Fruit fly (Drosophila melanogaster): ENCODE data around the gene spri.

Gene spri

dm6 chrX:10573554-10573953 lies 11.7 kb downstream of the spri start (continued):
- peak; percentile 75 for TF ChIP-seq Ada2b (GFP tag; IDR thresholded peaks at IDR 0.05)
- TF ChIP-seq CG14667 (GFP tag; IDR thresholded peaks at IDR 0.05): peak; percentile 43; the same call in 1 of the 2 replicates
- no peak for TF ChIP-seq Side (GFP tag; optimal IDR thresholded peaks at IDR 0.05)
- no peak for TF ChIP-seq bbx (GFP tag; IDR thresholded peaks at IDR 0.05; ENCODE audit: partially characterized antibody)
- TF ChIP-seq crol (GFP tag; IDR thresholded peaks at IDR 0.05): no peak
- TF ChIP-seq Hey (tag; optimal IDR thresholded peaks at IDR 0.05): no peak
- peak; percentile 4 for TF ChIP-seq kay (GFP tag; optimal IDR thresholded peaks at IDR 0.05)
- TF ChIP-seq run (tag; optimal IDR thresholded peaks at IDR 0.05): peak; percentile 33
- TF ChIP-seq gem (tag; optimal IDR thresholded peaks at IDR 0.05): peak; percentile 77
- TF ChIP-seq pan (optimal IDR thresholded peaks at IDR 0.05): no peak
- TF ChIP-seq pan (GFP tag; optimal IDR thresholded peaks at IDR 0.05 in 1 of 2, IDR thresholded peaks at IDR 0.05 in 1 of 2): peak in 1 of 2 experiments; percentile 77
- peak; percentile 61 for TF ChIP-seq CG32772 (GFP tag; IDR thresholded peaks at IDR 0.05)
- TF ChIP-seq D19A (tag; optimal IDR thresholded peaks at IDR 0.05): peak; percentile 45
- TF ChIP-seq dpn (GFP tag; optimal IDR thresholded peaks at IDR 0.05): peak in 1 of 2 experiments; percentile 32
- no peak for TF ChIP-seq hb (GFP tag; IDR thresholded peaks at IDR 0.05; ENCODE audit: partially characterized antibody)
- TF ChIP-seq CG9797 (GFP tag; optimal IDR thresholded peaks at IDR 0.05): no peak
- TF ChIP-seq trem (tag; optimal IDR thresholded peaks at IDR 0.05): no peak
- peak; percentile 64 for TF ChIP-seq grau (tag; optimal IDR thresholded peaks at IDR 0.05)
- TF ChIP-seq hbn (GFP tag; IDR thresholded peaks at IDR 0.05; ENCODE audit: partially characterized antibody): no peak
- peak; percentile 53 for TF ChIP-seq fd96Cb (tag; optimal IDR thresholded peaks at IDR 0.05)
- TF ChIP-seq MESR4 (GFP tag; optimal IDR thresholded peaks at IDR 0.05): no peak
- TF ChIP-seq Gug (GFP tag; IDR thresholded peaks at IDR 0.05): peak; percentile 44; the same call in 1 of the 4 replicates
- TF ChIP-seq Scr (GFP tag; IDR thresholded peaks at IDR 0.05; ENCODE audit: partially characterized antibody): no peak
- TF ChIP-seq en (GFP tag; optimal IDR thresholded peaks at IDR 0.05): no peak
- TF ChIP-seq CG14965 (GFP tag; optimal IDR thresholded peaks at IDR 0.05; ENCODE audit: borderline replicate concordance): no peak
- TF ChIP-seq Stat92E (GFP tag; optimal IDR thresholded peaks at IDR 0.05): no peak
- no peak for TF ChIP-seq CG18476 (GFP tag; optimal IDR thresholded peaks at IDR 0.05)
- no peak for TF ChIP-seq caup (GFP tag; optimal IDR thresholded peaks at IDR 0.05; ENCODE audit: severe bottlenecking)
- no peak for TF ChIP-seq jigr1 (GFP tag; IDR thresholded peaks at IDR 0.05)
- no peak for TF ChIP-seq CG11398 (GFP tag; optimal IDR thresholded peaks at IDR 0.05)
- TF ChIP-seq vnd (GFP tag; IDR thresholded peaks at IDR 0.05; ENCODE audit: partially characterized antibody): 0 out of 3 replicates have a peak, but pooled peaks have one; percentile 25
- TF ChIP-seq pita (GFP tag; optimal IDR thresholded peaks at IDR 0.05): no peak
- TF ChIP-seq dimm (GFP tag; IDR thresholded peaks at IDR 0.05): no peak
- no peak for TF ChIP-seq Trl (optimal IDR thresholded peaks at IDR 0.05)
- TF ChIP-seq Trl (GFP tag; optimal IDR thresholded peaks at IDR 0.05): no peak
- TF ChIP-seq CG11723 (GFP tag; optimal IDR thresholded peaks at IDR 0.05): no peak
- TF ChIP-seq CG12219 (GFP tag; optimal IDR thresholded peaks at IDR 0.05): peak; percentile 49
- no peak for TF ChIP-seq CG8281 (tag; optimal IDR thresholded peaks at IDR 0.05)
- TF ChIP-seq pros (GFP tag; optimal IDR thresholded peaks at IDR 0.05): no peak
- peak; percentile 70 for TF ChIP-seq CG17359 (tag; optimal IDR thresholded peaks at IDR 0.05)
- TF ChIP-seq B-H2 (GFP tag; optimal IDR thresholded peaks at IDR 0.05): no peak
- no peak for TF ChIP-seq p53 (GFP tag; optimal IDR thresholded peaks at IDR 0.05)
- peak; percentile 60 for TF ChIP-seq CG12391 (tag; optimal IDR thresholded peaks at IDR 0.05)
- no peak for TF ChIP-seq CG16813 (GFP tag; IDR thresholded peaks at IDR 0.05; ENCODE audit: partially characterized antibody)
- TF ChIP-seq D (optimal IDR thresholded peaks at IDR 0.05): no peak
- peak; percentile 21 for TF ChIP-seq D (GFP tag; optimal IDR thresholded peaks at IDR 0.05)
- TF ChIP-seq fd3F (GFP tag; optimal IDR thresholded peaks at IDR 0.05): peak; percentile 14
- TF ChIP-seq lilli (GFP tag; optimal IDR thresholded peaks at IDR 0.05): peak; percentile 53
- TF ChIP-seq H2.0 (GFP tag; IDR thresholded peaks at IDR 0.05): peak; percentile 47
- TF ChIP-seq TFAM (GFP tag; optimal IDR thresholded peaks at IDR 0.05): no peak
- peak; percentile 27 for TF ChIP-seq CG2120 (GFP tag; optimal IDR thresholded peaks at IDR 0.05)

All from whole organism, embryonic.